Worm (Caenorhabditis elegans): ENCODE data around the gene btb-6.

DNA sequence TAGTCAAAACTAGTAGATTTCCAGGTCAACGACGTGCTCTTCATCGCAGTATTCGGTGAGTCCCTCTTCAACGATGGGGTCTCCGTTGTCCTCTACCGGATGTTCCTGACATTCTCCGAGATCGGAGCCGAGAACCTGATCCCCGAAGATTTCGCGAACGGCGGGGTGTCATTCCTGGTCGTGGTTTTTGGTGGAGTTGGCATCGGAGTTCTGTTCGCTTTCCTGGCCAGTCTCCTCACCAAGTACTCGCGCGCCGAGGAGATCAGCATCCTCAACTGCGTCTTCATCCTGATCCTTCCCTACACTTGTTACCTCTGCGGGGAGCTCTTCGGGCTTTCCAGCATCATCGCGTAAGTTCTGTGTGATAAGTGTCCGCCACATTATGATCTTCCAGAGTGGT is 42.4 kb upstream of the btb-6 start:
- no peak for TF ChIP-seq ama-1 (optimal IDR thresholded peaks at IDR 0.05)
- TF ChIP-seq pros-1 (tag; optimal IDR thresholded peaks at IDR 0.05), result no peak
